Fruit fly (Drosophila melanogaster) whole organism, prepupa: ENCODE data around the gene eEF1alpha2.

Experiments
- Blimp-1 ChIP-seq: fragments of 200-800 bp; sonication (Bioruptor generic); optimal IDR thresholded peaks from 3 replicates; lab custom pipeline; 2017; ENCODE audit warnings: missing biosample characterization, missing genetic modification characterization, mild to moderate bottlenecking, moderate library complexity, missing genetic modification reagents
- CG11294 ChIP-seq: fragments of 200-800 bp; sonication (Bioruptor generic); IDR thresholded peaks from 2 replicates; pipeline ENCODE4 v1.3.6; 2022; ENCODE audit warnings: missing biosample characterization, missing genetic modification characterization
- CG11762 ChIP-seq: fragments of 200-800 bp; sonication (Bioruptor generic); optimal IDR thresholded peaks from 3 replicates; lab custom pipeline; 2016; ENCODE audit warnings: missing biosample characterization, missing genetic modification characterization; ENCODE audit not compliant: insufficient read depth
- CG15336 ChIP-seq: fragments of 200-800 bp; sonication (Bioruptor generic); IDR thresholded peaks from 2 replicates; pipeline ENCODE4 v1.3.6; 2022; ENCODE audit warnings: missing biosample characterization, missing genetic modification characterization
- CG16779 ChIP-seq: fragments of 200-800 bp; sonication (Bioruptor generic); optimal IDR thresholded peaks from 3 replicates; lab custom pipeline; 2017; ENCODE audit warnings: missing biosample characterization, mild to moderate bottlenecking, missing genetic modification characterization
- CG31627 ChIP-seq: fragments of 200-800 bp; sonication (Bioruptor generic); optimal IDR thresholded peaks from 3 replicates; lab custom pipeline; 2016; ENCODE audit warnings: missing biosample characterization, missing genetic modification characterization
- CG32006 ChIP-seq: fragments of 200-800 bp; sonication (Bioruptor generic); optimal IDR thresholded peaks from 3 replicates; lab custom pipeline; 2017; ENCODE audit warnings: missing biosample characterization, mild to moderate bottlenecking, missing genetic modification characterization
- CG34406 ChIP-seq: fragments of 200-800 bp; sonication (Bioruptor generic); optimal IDR thresholded peaks from 3 replicates; lab custom pipeline; 2016; ENCODE audit warnings: missing biosample characterization, missing genetic modification characterization
- CG3919 ChIP-seq: fragments of 200-800 bp; sonication (Bioruptor generic); optimal IDR thresholded peaks from 3 replicates; lab custom pipeline; 2016; ENCODE audit warnings: missing biosample characterization, missing genetic modification characterization
- CG6808 ChIP-seq: fragments of 200-800 bp; sonication (Bioruptor generic); optimal IDR thresholded peaks from 3 replicates; lab custom pipeline; 2017; ENCODE audit warnings: missing biosample characterization, missing genetic modification characterization, mild to moderate bottlenecking, moderate library complexity, missing genetic modification reagents
- CG6854 ChIP-seq: fragments of 200-800 bp; sonication (Bioruptor generic); optimal IDR thresholded peaks from 2 replicates; lab custom pipeline; 2017; ENCODE audit warnings: missing biosample characterization, mild to moderate bottlenecking, missing genetic modification characterization
- CG8119 ChIP-seq: fragments of 200-800 bp; sonication (Bioruptor generic); IDR thresholded peaks from 3 replicates; pipeline ENCODE4 v1.3.6; 2022; ENCODE audit warnings: missing biosample characterization, missing genetic modification characterization
- Eip78C ChIP-seq: fragments of 200-800 bp; sonication (Bioruptor generic); peaks from one replicate; lab custom pipeline; 2016; ENCODE audit warnings: missing biosample characterization, missing genetic modification characterization
- Eip93F ChIP-seq: fragments of 200-800 bp; sonication (Bioruptor generic); optimal IDR thresholded peaks from 2 replicates; lab custom pipeline; 2016; ENCODE audit warnings: missing biosample characterization, mild to moderate bottlenecking, missing genetic modification characterization
- Ets21C ChIP-seq: fragments of 200-800 bp; sonication (Bioruptor generic); optimal IDR thresholded peaks from 3 replicates; lab custom pipeline; 2016; ENCODE audit warnings: missing biosample characterization, missing genetic modification characterization
- Gug ChIP-seq: fragments of 200-800 bp; sonication (Bioruptor generic); IDR thresholded peaks from 2 replicates; pipeline ENCODE4 v1.3.6; 2022; ENCODE audit warnings: missing biosample characterization, missing genetic modification characterization
- Hr38 ChIP-seq: sonication (Bioruptor generic); optimal IDR thresholded peaks from 2 replicates; lab custom pipeline; 2016; ENCODE audit warnings: missing biosample characterization, missing genetic modification characterization
- Lpt ChIP-seq: fragments of 200-800 bp; sonication (Bioruptor generic); optimal IDR thresholded peaks from 3 replicates; lab custom pipeline; 2016; ENCODE audit warnings: missing biosample characterization, missing genetic modification characterization
- Smox ChIP-seq: fragments of 200-800 bp; sonication (Bioruptor generic); optimal IDR thresholded peaks from 3 replicates; lab custom pipeline; 2016; ENCODE audit warnings: missing biosample characterization, missing genetic modification characterization
- Sox102F ChIP-seq: fragments of 200-800 bp; sonication (Bioruptor generic); optimal IDR thresholded peaks from 2 replicates; lab custom pipeline; 2016; ENCODE audit warnings: missing biosample characterization, mild to moderate bottlenecking, missing genetic modification characterization
- Sox15 ChIP-seq: fragments of 200-800 bp; sonication (Bioruptor generic); optimal IDR thresholded peaks from 3 replicates; lab custom pipeline; 2016; ENCODE audit warnings: missing biosample characterization, missing genetic modification characterization
- achi ChIP-seq: fragments of 200-800 bp; sonication (Bioruptor generic); optimal IDR thresholded peaks from 3 replicates; lab custom pipeline; 2016; ENCODE audit warnings: missing biosample characterization, missing genetic modification characterization
- acj6 ChIP-seq: fragments of 200-800 bp; sonication (Bioruptor generic); optimal IDR thresholded peaks from 3 replicates; lab custom pipeline; 2016; ENCODE audit warnings: missing biosample characterization, missing genetic modification characterization
- cyc ChIP-seq: fragments of 200-800 bp; sonication (Bioruptor generic); optimal IDR thresholded peaks from 3 replicates; lab custom pipeline; 2016; ENCODE audit warnings: missing biosample characterization, missing genetic modification characterization
- dsx ChIP-seq: fragments of 200-800 bp; optimal IDR thresholded peaks from 3 replicates; lab custom pipeline; 2019; ENCODE audit warnings: missing biosample characterization, mild to moderate bottlenecking, missing genetic modification characterization, moderate library complexity; ENCODE audit not compliant: poor library complexity, severe bottlenecking
- eg ChIP-seq: fragments of 200-800 bp; sonication (Bioruptor generic); IDR thresholded peaks from 3 replicates; pipeline ENCODE4 v1.3.6; 2022; ENCODE audit warnings: missing biosample characterization, missing genetic modification characterization
- fd85E ChIP-seq: fragments of 200-800 bp; sonication (Bioruptor generic); optimal IDR thresholded peaks from 3 replicates; lab custom pipeline; 2016; ENCODE audit warnings: missing biosample characterization, missing genetic modification characterization
- fkh ChIP-seq: fragments of 200-800 bp; sonication (Bioruptor generic); optimal IDR thresholded peaks from 3 replicates; lab custom pipeline; 2017; ENCODE audit warnings: missing biosample characterization, mild to moderate bottlenecking, missing genetic modification characterization, moderate library complexity
- lz ChIP-seq: fragments of 200-800 bp; sonication (Bioruptor generic); optimal IDR thresholded peaks from 3 replicates; lab custom pipeline; 2016; ENCODE audit warnings: missing biosample characterization, missing genetic modification characterization
- net ChIP-seq: fragments of 200-800 bp; sonication (Bioruptor generic); optimal IDR thresholded peaks from 3 replicates; lab custom pipeline; 2016; ENCODE audit warnings: missing biosample characterization, missing genetic modification characterization
- salr ChIP-seq, 2 experiments: fragments of 200-800 bp; sonication (Bioruptor generic); optimal IDR thresholded peaks; 3 replicates each; lab custom pipeline; 2016 to 2018; ENCODE audit warnings: missing biosample characterization in 2 of 2, missing genetic modification characterization in 2 of 2, mild to moderate bottlenecking in 1 of 2
- ss ChIP-seq, 2 experiments: fragments of 200-800 bp; sonication (Bioruptor generic); optimal IDR thresholded peaks; 2 replicates in 1 of 2; 3 replicates in 1 of 2; lab custom pipeline; 2017 to 2018; ENCODE audit warnings: mild to moderate bottlenecking in 2 of 2, missing biosample characterization in 2 of 2, missing genetic modification characterization in 2 of 2, moderate library complexity in 1 of 2
- svp ChIP-seq: fragments of 200-800 bp; sonication (Bioruptor generic); peaks from one replicate; lab custom pipeline; 2016; ENCODE audit warnings: missing biosample characterization, missing genetic modification characterization
- topi ChIP-seq: fragments of 200-800 bp; sonication (Bioruptor generic); optimal IDR thresholded peaks from 3 replicates; lab custom pipeline; 2016; ENCODE audit warnings: missing biosample characterization, missing genetic modification characterization
- vri ChIP-seq: fragments of 200-800 bp; sonication (Bioruptor generic); optimal IDR thresholded peaks from 3 replicates; lab custom pipeline; 2016; ENCODE audit warnings: missing biosample characterization, mild to moderate bottlenecking, missing genetic modification characterization

Gene eEF1alpha2

dm6 chr3R:31718168-31718565 lies 20.1 kb upstream of the eEF1alpha2 start (continued):
- TF ChIP-seq Smox (peak; percentile 36), CG16779 (tag; lab: Kevin White, UChicago) (no peak), acj6 (GFP tag; lab: Kevin White, UChicago) (peak; percentile 59), CG3919 (GFP tag; lab: Kevin White, UChicago) (peak; percentile 31), Sox102F (GFP tag; lab: Kevin White, UChicago) (peak; percentile 54), Eip93F (peak; percentile 6), achi (GFP tag; lab: Kevin White, UChicago) (peak; percentile 53), Lpt (GFP tag; lab: Kevin White, UChicago) (no peak), CG32006 (GFP tag; lab: Kevin White, UChicago) (peak; percentile 45), CG6808 (GFP tag; lab: Kevin White, UChicago) (peak; percentile 27), Hr38 (GFP tag; lab: Kevin White, UChicago) (no peak), lz (GFP tag; lab: Kevin White, UChicago) (peak; percentile 13)

dm6 chr3R:31718967-31719366 lies 19.3 kb upstream of the eEF1alpha2 start:
- TF ChIP-seq eg (GFP tag; lab: Robert Waterston, UW) (0 out of 3 replicates have a peak, but pooled peaks have one; percentile 18), Sox15 (GFP tag; lab: Kevin White, UChicago) (no peak), net (GFP tag; lab: Kevin White, UChicago) (no peak), acj6 (GFP tag; lab: Kevin White, UChicago) (no peak), CG6854 (no peak), Eip78C (peak; percentile 6), fkh (GFP tag; lab: Kevin White, UChicago) (peak; percentile 16), ss (GFP tag; optimal IDR thresholded peaks at IDR 0.05; lab: Kevin White, UChicago) (peak; percentile 25 to 32), svp (GFP tag; lab: Kevin White, UChicago) (peak; percentile 65)

DNA sequence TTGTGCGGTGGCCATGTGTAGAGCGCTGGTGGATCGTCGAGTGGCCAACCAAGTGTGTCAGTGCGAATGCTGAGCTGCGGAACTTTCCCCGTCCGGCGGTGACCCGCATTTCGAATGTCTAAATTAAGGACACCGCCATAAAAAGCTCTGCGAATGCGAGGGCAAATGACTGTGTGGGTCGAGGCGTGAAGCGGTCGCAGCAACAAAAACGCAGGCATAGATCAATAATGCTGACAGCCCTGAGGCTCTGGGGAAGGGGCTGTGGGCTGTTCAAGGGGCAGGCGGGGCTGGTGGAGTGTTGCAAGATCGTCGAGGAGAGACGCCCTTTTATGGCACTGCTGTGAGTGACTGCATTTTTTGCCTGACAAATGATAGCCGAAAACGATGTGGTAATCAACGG lies 18.8 kb upstream of the eEF1alpha2 start:
- TF ChIP-seq CG11762 (GFP tag; lab: Kevin White, UChicago), result no peak
- TF ChIP-seq acj6 (GFP tag; lab: Kevin White, UChicago), result no peak
- TF ChIP-seq Ets21C (GFP tag; lab: Kevin White, UChicago), result no peak
- TF ChIP-seq ss (GFP tag; optimal IDR thresholded peaks at IDR 0.05; lab: Kevin White, UChicago), result no peak
- TF ChIP-seq CG8119 (GFP tag; lab: Robert Waterston, UW), result no peak
- TF ChIP-seq CG11294, result no peak
- TF ChIP-seq CG31627 (GFP tag; lab: Kevin White, UChicago), result no peak
- TF ChIP-seq Hr38 (GFP tag; lab: Kevin White, UChicago), result no peak
- TF ChIP-seq CG34406 (GFP tag; lab: Kevin White, UChicago), result no peak
- no peak for TF ChIP-seq net (GFP tag; lab: Kevin White, UChicago)
- TF ChIP-seq Blimp-1 (GFP tag; lab: Kevin White, UChicago), result no peak
- TF ChIP-seq fkh (GFP tag; lab: Kevin White, UChicago), result no peak
- TF ChIP-seq, all 60 proteins: peak for 0

DNA sequence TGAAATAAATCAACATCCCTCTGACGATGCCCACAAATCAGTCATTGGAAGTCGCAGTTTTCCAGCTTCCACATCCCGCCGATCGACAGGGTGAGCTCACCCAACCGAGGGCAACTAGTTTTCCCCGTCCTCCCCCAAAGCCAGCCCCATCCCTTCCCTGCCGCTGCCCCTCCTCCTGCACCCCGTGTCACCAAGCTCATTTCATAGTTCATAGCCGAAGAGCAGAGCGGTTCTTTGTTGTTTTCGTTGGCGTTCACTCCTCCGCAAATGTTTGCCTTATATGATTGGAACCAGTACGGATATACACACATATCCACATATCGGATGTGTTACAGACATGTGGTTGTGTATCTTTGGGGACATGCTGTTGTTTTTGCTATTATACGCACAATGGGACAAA lies 18.2 kb upstream of the eEF1alpha2 start:
- TF ChIP-seq fd85E (GFP tag; lab: Kevin White, UChicago), result no peak
- no peak for TF ChIP-seq salr (GFP tag; optimal IDR thresholded peaks at IDR 0.05; lab: Kevin White, UChicago)
- TF ChIP-seq net (GFP tag; lab: Kevin White, UChicago), result no peak
- peak; percentile 1 for TF ChIP-seq CG6808 (GFP tag; lab: Kevin White, UChicago)
- no peak for TF ChIP-seq svp (GFP tag; lab: Kevin White, UChicago)
- peak; percentile 4 for TF ChIP-seq fkh (GFP tag; lab: Kevin White, UChicago)
- TF ChIP-seq topi (GFP tag; lab: Kevin White, UChicago), result no peak
- TF ChIP-seq dsx (GFP tag; lab: Kevin White, UChicago), result peak; percentile 10
- TF ChIP-seq Gug (GFP tag; lab: Robert Waterston, UW), result no peak
- no peak for TF ChIP-seq cyc
- TF ChIP-seq eg (GFP tag; lab: Robert Waterston, UW), result no peak
- 0 out of 2 replicates have a peak, but pooled peaks have one; percentile 10 for TF ChIP-seq CG15336 (GFP tag; lab: Robert Waterston, UW)
- no peak for TF ChIP-seq vri
